Fruit fly (Drosophila melanogaster) whole organism: ENCODE data around the gene Mtl.

Experiments
- CG8478 ChIP-seq: fragments of >200 bp; optimal IDR thresholded peaks from 2 replicates; lab custom pipeline; 2018; ENCODE audit warnings: inconsistent platforms
- pan ChIP-seq: fragments of >200 bp; optimal IDR thresholded peaks from 2 replicates; lab custom pipeline; 2017
- psq ChIP-seq: fragments of >200 bp; optimal IDR thresholded peaks from 2 replicates; lab custom pipeline; 2017

DNA sequence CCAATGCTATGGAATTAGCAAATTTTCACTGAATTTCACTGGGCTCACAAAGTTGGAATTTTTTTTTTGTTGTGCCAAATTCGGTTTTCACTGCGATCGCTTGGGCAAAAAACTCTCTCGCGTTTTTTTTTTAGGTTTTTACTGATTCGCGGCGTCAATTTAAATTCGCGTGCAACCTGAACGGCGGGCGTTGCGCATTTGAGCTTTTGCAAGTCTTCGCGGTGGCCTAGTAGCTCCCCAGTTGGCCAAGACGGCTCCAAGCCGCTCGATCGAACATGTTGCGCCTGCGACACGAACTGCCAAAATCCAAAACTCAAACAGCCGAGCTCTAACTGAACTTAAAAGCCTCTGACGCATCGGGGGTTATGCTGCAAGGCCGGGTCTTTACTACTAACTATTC is 40.2 kb upstream of the Mtl start, which contains the start of gene CG5639:
- TF ChIP-seq pan = no peak
- TF ChIP-seq CG8478 (lab: Kevin White, UChicago) = no peak
- TF ChIP-seq psq = no peak
